Fruit fly (Drosophila melanogaster) whole organism, embryonic: ENCODE data around the gene CG34417.
A peak's percentile ranks its signal among the peaks of the same experiment; 100 is the strongest.

Experiments
- Asciz ChIP-seq: fragments of 200-800 bp; sonication (Bioruptor generic); optimal IDR thresholded peaks from 2 replicates; lab custom pipeline; 2017; ENCODE audit warnings: missing biosample characterization, mild to moderate bottlenecking, missing genetic modification characterization, missing genetic modification reagents
- Atf3 ChIP-seq: fragments of 200-800 bp; sonication (Bioruptor generic); optimal IDR thresholded peaks from 3 replicates; lab custom pipeline; 2016; ENCODE audit warnings: missing biosample characterization, missing genetic modification characterization
- CG10274 ChIP-seq: fragments of 200-800 bp; sonication (Bioruptor generic); optimal IDR thresholded peaks from 3 replicates; lab custom pipeline; 2017; ENCODE audit warnings: missing biosample characterization, mild to moderate bottlenecking, missing genetic modification characterization
- CG10321 ChIP-seq: fragments of 200-800 bp; sonication (Bioruptor generic); IDR thresholded peaks from 2 replicates; pipeline ENCODE4 v1.3.6; 2022; ENCODE audit warnings: missing biosample characterization, missing genetic modification characterization
- CG10654 ChIP-seq: fragments of 200-800 bp; sonication (Bioruptor generic); optimal IDR thresholded peaks from 2 replicates; lab custom pipeline; 2016; ENCODE audit warnings: missing biosample characterization, missing genetic modification characterization
- CG10979 ChIP-seq: fragments of 200-800 bp; sonication (Bioruptor generic); optimal IDR thresholded peaks from 2 replicates; lab custom pipeline; 2018; ENCODE audit warnings: missing biosample characterization, mild to moderate bottlenecking, missing genetic modification characterization, moderate library complexity
- CG11247 ChIP-seq: fragments of 200-800 bp; sonication (Bioruptor generic); IDR thresholded peaks from 2 replicates; pipeline ENCODE4 v1.3.6; 2022; ENCODE audit warnings: missing biosample characterization, missing genetic modification characterization
- CG13424 ChIP-seq: fragments of 200-800 bp; sonication (Bioruptor generic); optimal IDR thresholded peaks from 2 replicates; lab custom pipeline; 2019; ENCODE audit warnings: missing biosample characterization, mild to moderate bottlenecking, missing genetic modification characterization, moderate library complexity
- CG13775 ChIP-seq: fragments of 200-800 bp; sonication (Bioruptor generic); optimal IDR thresholded peaks from 3 replicates; lab custom pipeline; 2017; ENCODE audit warnings: missing biosample characterization, mild to moderate bottlenecking, missing genetic modification characterization
- CG14050 ChIP-seq: fragments of 200-800 bp; sonication (Bioruptor generic); IDR thresholded peaks from 3 replicates; pipeline ENCODE4 v1.3.6; 2022; ENCODE audit warnings: missing biosample characterization, missing genetic modification characterization
- CG15073 ChIP-seq: fragments of 200-800 bp; sonication (Bioruptor generic); optimal IDR thresholded peaks from 2 replicates; lab custom pipeline; 2016; ENCODE audit warnings: missing biosample characterization, missing genetic modification characterization
- CG17385 ChIP-seq: fragments of 200-800 bp; sonication (Bioruptor generic); optimal IDR thresholded peaks from 3 replicates; lab custom pipeline; 2018; ENCODE audit warnings: missing biosample characterization, mild to moderate bottlenecking, missing genetic modification characterization
- CG17612 ChIP-seq: fragments of 200-800 bp; sonication (Bioruptor generic); IDR thresholded peaks from 2 replicates; pipeline ENCODE4 v1.3.6; 2022; ENCODE audit warnings: missing biosample characterization, missing genetic modification characterization
- CG17912 ChIP-seq: fragments of 200-800 bp; sonication (Bioruptor generic); optimal IDR thresholded peaks from 2 replicates; lab custom pipeline; 2018; ENCODE audit warnings: missing biosample characterization, mild to moderate bottlenecking, missing genetic modification characterization
- CG2875 ChIP-seq: fragments of 200-800 bp; sonication (Bioruptor generic); optimal IDR thresholded peaks from 2 replicates; lab custom pipeline; 2017; ENCODE audit warnings: missing biosample characterization, mild to moderate bottlenecking, missing genetic modification characterization, missing genetic modification reagents
- CG32532 ChIP-seq: fragments of 200-800 bp; sonication (Bioruptor generic); IDR thresholded peaks from 2 replicates; pipeline ENCODE4 v1.3.6; 2022; ENCODE audit warnings: missing biosample characterization, missing genetic modification characterization
- CG33557 ChIP-seq: fragments of 200-800 bp; sonication (Bioruptor generic); optimal IDR thresholded peaks from 2 replicates; lab custom pipeline; 2019; ENCODE audit warnings: missing biosample characterization, mild to moderate bottlenecking, missing genetic modification characterization, moderate library complexity
- CG3847 ChIP-seq: fragments of 200-800 bp; sonication (Bioruptor generic); IDR thresholded peaks from 2 replicates; pipeline ENCODE4 v1.3.6; 2022; ENCODE audit warnings: missing biosample characterization, missing genetic modification characterization
- CG42726 ChIP-seq: fragments of 200-800 bp; sonication (Bioruptor generic); IDR thresholded peaks from 2 replicates; pipeline ENCODE4 v1.3.6; 2022; ENCODE audit warnings: missing biosample characterization, missing genetic modification characterization; ENCODE audit not compliant: partially characterized antibody
- CG4282 ChIP-seq: fragments of 200-800 bp; sonication (Bioruptor generic); optimal IDR thresholded peaks from 2 replicates; lab custom pipeline; 2016; ENCODE audit warnings: missing biosample characterization, missing genetic modification characterization
- CG4404 ChIP-seq: fragments of 200-800 bp; sonication (Bioruptor generic); IDR thresholded peaks from 2 replicates; pipeline ENCODE4 v1.3.6; 2022; ENCODE audit warnings: missing biosample characterization, missing genetic modification characterization
- CG6272 ChIP-seq: fragments of 200-800 bp; sonication (Bioruptor generic); IDR thresholded peaks from 2 replicates; pipeline ENCODE4 v1.3.6; 2022; ENCODE audit warnings: missing biosample characterization, missing genetic modification characterization
- CG7372 ChIP-seq: fragments of 200-800 bp; sonication (Bioruptor generic); IDR thresholded peaks from 2 replicates; pipeline ENCODE4 v1.3.6; 2022; ENCODE audit warnings: missing biosample characterization, missing genetic modification characterization
- CG7556 ChIP-seq: fragments of 200-800 bp; sonication (Bioruptor generic); optimal IDR thresholded peaks from 2 replicates; lab custom pipeline; 2017; ENCODE audit warnings: missing biosample characterization, mild to moderate bottlenecking, missing genetic modification characterization
- CG7928 ChIP-seq: fragments of 200-800 bp; sonication (Bioruptor generic); optimal IDR thresholded peaks from 2 replicates; lab custom pipeline; 2017; ENCODE audit warnings: missing biosample characterization, mild to moderate bottlenecking, missing genetic modification characterization
- CTCF ChIP-seq: fragments of 200-800 bp; sonication (Bioruptor generic); optimal IDR thresholded peaks from 2 replicates; lab custom pipeline; 2017; ENCODE audit warnings: missing biosample characterization, mild to moderate bottlenecking, missing genetic modification characterization, moderate library complexity
- Dek ChIP-seq: fragments of 200-800 bp; sonication (Bioruptor generic); optimal IDR thresholded peaks from 3 replicates; lab custom pipeline; 2019; ENCODE audit warnings: missing biosample characterization, mild to moderate bottlenecking, missing genetic modification characterization, moderate library complexity
- Dip2 ChIP-seq: fragments of 200-800 bp; sonication (Bioruptor generic); IDR thresholded peaks from 2 replicates; pipeline ENCODE4 v1.3.6; 2022; ENCODE audit warnings: missing biosample characterization, missing genetic modification characterization
- Doc3 ChIP-seq: fragments of 200-800 bp; sonication (Bioruptor generic); IDR thresholded peaks from 3 replicates; pipeline ENCODE4 v1.3.6; 2022; ENCODE audit warnings: missing biosample characterization, missing genetic modification characterization; ENCODE audit not compliant: partially characterized antibody
- Dp ChIP-seq: fragments of 200-800 bp; sonication (Bioruptor generic); optimal IDR thresholded peaks from 2 replicates; lab custom pipeline; 2018; ENCODE audit warnings: missing biosample characterization, mild to moderate bottlenecking, missing genetic modification characterization, moderate library complexity
- Dref ChIP-seq: fragments of 200-800 bp; sonication (Bioruptor generic); IDR thresholded peaks from 2 replicates; pipeline ENCODE4 v1.3.6; 2022; ENCODE audit warnings: missing biosample characterization, missing genetic modification characterization
- Elba2 ChIP-seq: fragments of 200-800 bp; sonication (Bioruptor generic); optimal IDR thresholded peaks from 3 replicates; lab custom pipeline; 2016; ENCODE audit warnings: missing biosample characterization, missing genetic modification characterization
- MBD-R2 ChIP-seq: fragments of 200-800 bp; sonication (Bioruptor generic); IDR thresholded peaks from 2 replicates; pipeline ENCODE4 v1.3.6; 2022; ENCODE audit warnings: missing biosample characterization, missing genetic modification characterization
- Mrtf ChIP-seq: fragments of 200-800 bp; sonication (Bioruptor generic); IDR thresholded peaks from 3 replicates; pipeline ENCODE4 v1.3.6; 2022; ENCODE audit warnings: missing biosample characterization, missing genetic modification characterization
- Nf-YB ChIP-seq: fragments of 200-800 bp; sonication (Bioruptor generic); optimal IDR thresholded peaks from 3 replicates; lab custom pipeline; 2019; ENCODE audit warnings: missing biosample characterization, mild to moderate bottlenecking, missing genetic modification characterization, moderate library complexity
- Sox102F ChIP-seq: fragments of 200-800 bp; sonication (Bioruptor generic); optimal IDR thresholded peaks from 2 replicates; lab custom pipeline; 2018; ENCODE audit warnings: missing biosample characterization, mild to moderate bottlenecking, missing genetic modification characterization, moderate library complexity
- Sry-δ ChIP-seq: fragments of 200-800 bp; sonication (Bioruptor generic); optimal IDR thresholded peaks from 2 replicates; lab custom pipeline; 2016; ENCODE audit warnings: missing biosample characterization, missing genetic modification characterization
- Xrp1 ChIP-seq: fragments of 200-800 bp; sonication (Bioruptor generic); IDR thresholded peaks from 2 replicates; pipeline ENCODE4 v1.3.6; 2022; ENCODE audit warnings: missing biosample characterization, missing genetic modification characterization
- cas ChIP-seq: fragments of 200-800 bp; sonication (Bioruptor generic); IDR thresholded peaks from 2 replicates; pipeline ENCODE4 v1.3.6; 2022; ENCODE audit warnings: missing biosample characterization, missing genetic modification characterization
- chif ChIP-seq, 2 experiments: fragments of 200-800 bp; sonication (Bioruptor generic); optimal IDR thresholded peaks; 3 replicates each; lab custom pipeline; 2016; ENCODE audit warnings: missing biosample characterization in 2 of 2, missing genetic modification characterization in 2 of 2
- corto ChIP-seq: fragments of 200-800 bp; sonication (Bioruptor generic); optimal IDR thresholded peaks from 2 replicates; lab custom pipeline; 2016; ENCODE audit warnings: missing biosample characterization, mild to moderate bottlenecking, missing genetic modification characterization, moderate library complexity
- dimm ChIP-seq: fragments of 200-800 bp; sonication (Bioruptor generic); IDR thresholded peaks from 2 replicates; pipeline ENCODE4 v1.3.6; 2022; ENCODE audit warnings: missing biosample characterization, missing genetic modification characterization
- luna ChIP-seq: fragments of 200-800 bp; sonication (Bioruptor generic); optimal IDR thresholded peaks from 2 replicates; lab custom pipeline; 2016; ENCODE audit warnings: missing biosample characterization, missing genetic modification characterization
- mld ChIP-seq: fragments of 200-800 bp; sonication (Bioruptor generic); IDR thresholded peaks from 3 replicates; pipeline ENCODE4 v1.3.6; 2022; ENCODE audit warnings: missing biosample characterization, missing genetic modification characterization; ENCODE audit not compliant: partially characterized antibody
- pan ChIP-seq, 4 experiments: fragments of >200 bp in 3 of 4; fragments of 200-800 bp in 1 of 4; sonication (Bioruptor generic) in 1 of 4; optimal IDR thresholded peaks in 3 of 4; IDR thresholded peaks in 1 of 4; 2 replicates each; pipeline versions ENCODE4 v1.3.6 to Lab custom; 2017 to 2022; ENCODE audit warnings: missing biosample characterization in 2 of 4, missing genetic modification characterization in 2 of 4, mixed read lengths in 1 of 4
- pros ChIP-seq: fragments of 200-800 bp; sonication (Bioruptor generic); optimal IDR thresholded peaks from 3 replicates; lab custom pipeline; 2019; ENCODE audit warnings: missing biosample characterization, mild to moderate bottlenecking, missing genetic modification characterization, moderate library complexity
- pum ChIP-seq: fragments of 200-800 bp; sonication (Bioruptor generic); optimal IDR thresholded peaks from 2 replicates; lab custom pipeline; 2016; ENCODE audit warnings: missing biosample characterization, missing genetic modification characterization
- sens ChIP-seq: fragments of 200-800 bp; sonication (Bioruptor generic); peaks from one replicate; lab custom pipeline; 2016; ENCODE audit warnings: missing biosample characterization, missing genetic modification characterization
- sim ChIP-seq: fragments of 200-800 bp; sonication (Bioruptor generic); IDR thresholded peaks from 2 replicates; pipeline ENCODE4 v1.3.6; 2022; ENCODE audit warnings: missing biosample characterization, missing genetic modification characterization
- tap ChIP-seq: fragments of 200-800 bp; optimal IDR thresholded peaks from 3 replicates; lab custom pipeline; 2019; ENCODE audit warnings: missing biosample characterization, mild to moderate bottlenecking, missing genetic modification characterization, moderate library complexity
- unc-4 ChIP-seq: fragments of 200-800 bp; sonication (Bioruptor generic); IDR thresholded peaks from 2 replicates; pipeline ENCODE4 v1.3.6; 2022; ENCODE audit warnings: missing biosample characterization, missing genetic modification characterization; ENCODE audit not compliant: partially characterized antibody
- z ChIP-seq: fragments of 200-800 bp; sonication (Bioruptor generic); IDR thresholded peaks from 3 replicates; pipeline ENCODE4 v1.3.6; 2022; ENCODE audit warnings: missing biosample characterization, missing genetic modification characterization

The CG34417 gene

dm6 chrX:6614266-6614665 lies 73.7 kb downstream of the CG34417 start (continued):
- TF ChIP-seq CG2875 (peak; percentile 62), CG4282 (GFP tag; lab: Kevin White, UChicago) (no peak), Elba2 (GFP tag; lab: Kevin White, UChicago) (no peak), MBD-R2 (GFP tag; lab: Robert Waterston, UW) (no peak), luna (no peak), CG10274 (GFP tag; lab: Kevin White, UChicago) (peak; percentile 4), CG15073 (no peak), CG7372 (GFP tag; lab: Robert Waterston, UW) (no peak), unc-4 (GFP tag; lab: Robert Waterston, UW) (no peak), CG17912 (GFP tag; lab: Kevin White, UChicago) (peak; percentile 14), Sox102F (GFP tag; lab: Kevin White, UChicago) (peak; percentile 10), CG7928 (GFP tag; lab: Kevin White, UChicago) (no peak), chif (GFP tag; optimal IDR thresholded peaks at IDR 0.05; lab: Kevin White, UChicago) (peak in 1 of 2 experiments; percentile 64), Sry-δ (GFP tag; lab: Kevin White, UChicago) (no peak), CG17385 (peak; percentile 24), tap (tag; lab: Kevin White, UChicago) (no peak), Nf-YB (GFP tag; lab: Kevin White, UChicago) (peak; percentile 39), Doc3 (GFP tag; lab: Robert Waterston, UW) (no peak), CG7556 (peak; percentile 10), CG13424 (tag; lab: Kevin White, UChicago) (peak; percentile 32), CG42726 (no peak), CTCF (GFP tag; lab: Kevin White, UChicago) (no peak), dimm (GFP tag; lab: Robert Waterston, UW) (no peak), cas (no peak), Asciz (GFP tag; lab: Kevin White, UChicago) (peak; percentile 31), Dref (GFP tag; lab: Robert Waterston, UW) (no peak), CG6272 (no peak), Xrp1 (GFP tag; lab: Robert Waterston, UW) (peak; percentile 63), sim (GFP tag; lab: Robert Waterston, UW) (no peak), pros (GFP tag; lab: Kevin White, UChicago) (no peak), z (peak; percentile 65; the same call in 2 of the 3 replicates), CG32532 (GFP tag; lab: Robert Waterston, UW) (no peak), Dp (no peak), CG3847 (GFP tag; lab: Robert Waterston, UW) (no peak), sens (GFP tag; lab: Kevin White, UChicago) (peak; percentile 78), CG10321 (no peak), Mrtf (no peak), Dip2 (no peak), CG13775 (GFP tag; lab: Kevin White, UChicago) (no peak), mld (GFP tag; lab: Robert Waterston, UW) (no peak), pan (optimal IDR thresholded peaks at IDR 0.05; lab: Kevin White, UChicago) (no peak), pan (GFP tag; optimal IDR thresholded peaks at IDR 0.05 in 1 of 2, IDR thresholded peaks at IDR 0.05 in 1 of 2) (no peak), CG10654 (no peak), CG11247 (GFP tag; lab: Robert Waterston, UW) (no peak), CG10979 (tag; lab: Kevin White, UChicago) (peak; percentile 7), pum (GFP tag; lab: Kevin White, UChicago) (peak; percentile 7), CG4404 (GFP tag; lab: Robert Waterston, UW) (no peak), CG14050 (GFP tag; lab: Robert Waterston, UW) (no peak), corto (GFP tag; lab: Kevin White, UChicago) (no peak), CG33557 (GFP tag; lab: Kevin White, UChicago) (peak; percentile 51), Dek (tag; lab: Kevin White, UChicago) (no peak), CG17612 (GFP tag; lab: Robert Waterston, UW) (no peak), Atf3 (GFP tag; lab: Kevin White, UChicago) (no peak)
